Worm (Caenorhabditis elegans): ENCODE data around the gene best-1.

ce11 chrIV:13096778-13097177 is 12.8 kb downstream of the best-1 start:
- no peak for TF ChIP-seq hlh-8 (tag; optimal IDR thresholded peaks at IDR 0.05)
- no peak for TF ChIP-seq sox-2 (GFP tag; IDR thresholded peaks at IDR 0.05)
- no peak for TF ChIP-seq nhr-232 (tag; optimal IDR thresholded peaks at IDR 0.05)
- TF ChIP-seq pha-4 (tag; optimal IDR thresholded peaks at IDR 0.05) = no peak
